Fruit fly (Drosophila melanogaster) S2 (cell line): Measurements from ENCODE around the gene CG7668.

Source experiments
- CG8478 ChIP-seq: fragments of >200 bp; optimal IDR thresholded peaks from 2 replicates; lab custom pipeline; 2018
- CTCF ChIP-seq, 2 experiments: fragments of >200 bp; optimal IDR thresholded peaks; 2 replicates each; lab custom pipeline; 2018

CG7668 gene

DNA sequence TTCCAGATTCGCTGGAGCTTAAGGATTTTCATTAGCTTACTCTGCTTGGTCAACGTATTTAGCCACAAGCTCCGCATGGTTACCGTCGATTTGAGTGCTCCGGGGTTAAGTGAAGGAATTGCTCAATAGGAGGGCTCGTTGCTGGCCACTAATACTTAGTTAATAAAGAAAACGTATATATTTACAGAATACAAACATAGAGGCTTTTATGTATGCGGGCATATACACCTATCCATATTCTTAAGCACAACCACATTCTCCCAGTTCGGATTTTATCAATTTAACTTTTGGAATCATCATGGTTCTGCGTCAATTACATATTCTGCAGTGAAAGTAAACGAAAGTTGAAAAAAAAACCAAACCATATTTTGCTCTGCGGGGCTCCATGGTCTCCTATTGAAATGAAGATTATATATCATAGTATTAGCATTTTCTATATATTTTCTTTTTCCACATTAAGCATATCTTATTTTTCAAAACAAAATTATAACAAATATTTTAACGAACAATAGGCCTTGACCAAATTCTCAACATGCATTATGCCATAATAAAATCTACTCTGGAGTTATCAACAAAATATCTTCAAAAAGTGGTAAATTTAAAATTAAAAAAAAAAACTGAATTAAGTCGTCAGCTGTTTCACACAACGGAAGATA is 2.3 kb upstream of the CG7668 start, which contains the start of the genes Tom20 and Gabat:
Gene Tom20, plus strand, starts transcription at position 564 of the 656 bp plus-strand sequence.
Gene Gabat, minus strand, starts transcription at position 606 of the 656 bp plus-strand sequence.
- TF ChIP-seq CTCF (optimal IDR thresholded peaks at IDR 0.05; lab: Kevin White, UChicago) (no peak), CG8478 (lab: Kevin White, UChicago) (no peak)

dm6 chr3L:20000878-20001640 is 1.5 kb upstream of the CG7668 start:
- TF ChIP-seq CTCF (optimal IDR thresholded peaks at IDR 0.05; lab: Kevin White, UChicago) (peak in 1 of 2 experiments; percentile 41), CG8478 (lab: Kevin White, UChicago) (no peak)

DNA sequence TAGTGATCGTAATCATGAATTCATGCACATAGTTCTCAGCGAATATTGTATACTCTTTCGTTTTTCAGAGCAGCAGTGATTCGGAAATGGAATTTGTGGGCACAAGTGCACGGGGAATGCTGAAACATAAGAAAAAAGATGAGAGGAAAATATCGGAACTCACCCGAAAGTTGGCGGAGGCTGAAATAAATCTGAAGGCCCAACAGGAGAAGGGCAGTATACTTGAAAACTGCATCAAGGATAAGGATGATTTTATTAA is 628 bp downstream of the CG7668 start:
- no peak for TF ChIP-seq CG8478 (lab: Kevin White, UChicago)
- TF ChIP-seq CTCF (optimal IDR thresholded peaks at IDR 0.05; lab: Kevin White, UChicago), result no peak

DNA sequence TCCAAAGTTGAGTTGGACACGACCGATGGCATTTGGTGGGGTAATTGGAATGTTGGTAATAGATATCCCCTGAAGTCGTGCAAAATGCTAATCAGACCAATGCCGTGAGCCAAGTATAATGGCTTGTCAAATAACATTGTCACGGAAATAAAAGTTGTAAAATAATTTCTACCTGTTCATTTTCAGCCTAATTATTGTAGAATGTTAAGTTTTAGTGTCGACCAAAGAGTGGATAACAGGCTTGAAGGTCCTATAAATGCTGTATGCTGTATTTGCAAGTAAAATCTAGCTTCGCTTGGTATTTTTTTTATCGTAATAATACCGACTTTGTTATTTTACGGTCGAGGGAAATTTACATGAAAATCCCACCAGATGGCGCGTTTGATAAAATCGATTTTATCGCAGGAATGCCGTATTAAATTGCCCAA is 1.9 kb downstream of the CG7668 start:
- TF ChIP-seq CG8478 (lab: Kevin White, UChicago), result no peak
- peak; percentile 86 to 88 for TF ChIP-seq CTCF (optimal IDR thresholded peaks at IDR 0.05; lab: Kevin White, UChicago)

DNA sequence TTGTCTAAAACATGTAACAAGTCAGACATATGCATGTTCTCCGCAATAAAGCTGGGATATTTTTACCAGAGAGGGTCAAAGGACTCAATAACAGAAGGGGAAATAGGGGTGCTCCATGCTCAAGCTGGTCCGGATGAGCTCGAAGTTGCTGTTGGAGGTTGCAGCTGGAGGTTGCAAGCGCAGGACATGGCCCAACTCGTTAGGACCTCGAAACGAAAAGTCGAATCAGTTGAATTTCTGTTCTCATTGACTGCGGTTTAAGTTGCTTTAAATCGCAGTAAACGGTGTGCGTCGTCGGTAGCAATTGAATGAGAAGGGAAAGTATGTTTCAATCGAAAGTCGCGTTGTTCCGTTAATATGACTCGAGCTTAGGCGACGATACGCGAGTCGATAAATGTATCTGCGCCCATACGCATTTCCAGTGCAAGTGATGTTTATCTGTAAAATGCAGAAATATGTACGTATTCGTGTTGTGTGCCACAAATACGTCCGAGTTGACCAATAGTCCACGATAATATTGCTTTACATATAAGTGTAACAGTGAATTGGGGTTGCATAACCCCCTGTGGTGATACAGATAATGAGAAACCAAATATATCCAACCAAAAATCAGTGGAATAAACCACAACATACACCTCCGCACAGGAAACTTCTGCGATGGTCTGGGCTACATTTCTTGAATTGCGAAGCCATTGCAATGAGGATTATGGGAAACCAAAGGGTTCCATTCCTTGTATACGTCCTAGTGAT is 2.7 kb downstream of the CG7668 start, which contains the start of gene kug:
Gene kug, plus strand, starts transcription at position 269 of the 750 bp plus-strand sequence.
- TF ChIP-seq CG8478 (lab: Kevin White, UChicago) (no peak), CTCF (optimal IDR thresholded peaks at IDR 0.05; lab: Kevin White, UChicago) (peak in 1 of 2 experiments; percentile 40)

- no peak for TF ChIP-seq CG8478 (lab: Kevin White, UChicago)
- peak; percentile 20 to 27 for TF ChIP-seq CTCF (optimal IDR thresholded peaks at IDR 0.05; lab: Kevin White, UChicago)
Observed at dm6 chr3L:20006269-20007265, 4.0 kb downstream of the CG7668 start.

dm6 chr3L:20027735-20028134 is 25.2 kb downstream of the CG7668 start, which contains the start of gene CG14183:
TSS of gene CG14183 (minus strand) at chr3L:20027835.
- TF ChIP-seq CG8478 (lab: Kevin White, UChicago) (no peak), CTCF (optimal IDR thresholded peaks at IDR 0.05; lab: Kevin White, UChicago) (no peak)

DNA sequence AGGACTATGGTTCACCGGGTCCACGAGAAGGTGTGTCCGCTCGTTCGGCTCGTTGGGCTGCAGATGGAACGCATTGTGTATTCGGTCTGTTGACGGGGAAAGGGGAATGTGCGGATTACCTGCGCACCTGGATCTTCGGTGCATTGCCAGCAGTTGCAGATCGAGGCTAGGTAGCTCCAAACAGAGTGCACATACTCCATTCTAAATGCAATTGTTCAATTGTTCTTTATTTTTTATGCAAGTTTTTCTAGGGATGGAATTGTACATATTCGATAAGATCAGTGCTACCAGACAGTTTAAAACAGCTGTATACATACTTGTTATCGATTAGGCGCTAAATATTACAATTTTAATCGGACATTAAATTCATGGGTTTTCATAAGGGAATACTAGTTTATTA is 26.2 kb downstream of the CG7668 start, which contains the start of gene Lamtor1:
Gene Lamtor1, minus strand, starts transcription at position 268 of the 400 bp plus-strand sequence.
- TF ChIP-seq CTCF (optimal IDR thresholded peaks at IDR 0.05; lab: Kevin White, UChicago) (no peak), CG8478 (lab: Kevin White, UChicago) (no peak)

DNA sequence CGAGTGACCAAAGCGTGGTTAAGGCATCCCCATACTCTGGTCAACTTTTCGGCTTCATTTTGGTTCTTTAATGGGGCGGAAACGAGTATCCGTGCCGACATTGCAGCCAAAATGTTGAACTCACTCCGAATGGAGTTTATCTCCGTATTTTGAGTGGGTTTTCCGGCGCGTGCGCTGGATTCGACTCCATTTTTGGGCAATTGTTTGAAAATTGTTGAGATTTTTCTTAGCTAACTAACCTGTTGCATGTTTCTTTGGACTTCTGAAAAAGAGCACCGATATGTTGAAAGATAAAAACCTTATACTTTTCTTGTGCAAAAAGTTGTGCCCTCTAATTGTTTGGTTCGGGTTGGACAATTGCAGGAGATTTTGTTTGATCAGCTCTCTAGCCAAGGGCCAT is 34.1 kb downstream of the CG7668 start:
- TF ChIP-seq CTCF (optimal IDR thresholded peaks at IDR 0.05; lab: Kevin White, UChicago) (no peak), CG8478 (lab: Kevin White, UChicago) (no peak)
